Fruit fly (Drosophila melanogaster) whole organism: ENCODE results near the gene tsh.

ENCODE experiments used
- CG8478 ChIP-seq: fragments of >200 bp; optimal IDR thresholded peaks from 2 replicates; lab custom pipeline; 2018; ENCODE audit warnings: inconsistent platforms
- Dll ChIP-seq: fragments of >200 bp; optimal IDR thresholded peaks from 2 replicates; lab custom pipeline; 2017
- EcR ChIP-seq, 2 experiments: fragments of >200 bp; optimal IDR thresholded peaks; 2 replicates each; lab custom pipeline; 2017; ENCODE audit warnings: missing biosample characterization in 2 of 2, missing genetic modification characterization in 2 of 2, missing genetic modification reagents in 2 of 2
- pan ChIP-seq: fragments of >200 bp; optimal IDR thresholded peaks from 2 replicates; lab custom pipeline; 2017
- psq ChIP-seq: fragments of >200 bp; optimal IDR thresholded peaks from 2 replicates; lab custom pipeline; 2017
- usp ChIP-seq: fragments of >200 bp; optimal IDR thresholded peaks from 2 replicates; lab custom pipeline; 2017; ENCODE audit warnings: missing biosample characterization, missing genetic modification characterization, mixed read lengths

Gene tsh

dm6 chr2L:21806875-21807274, 21.5 kb upstream of the tsh start:
- no peak for TF ChIP-seq CG8478
- TF ChIP-seq usp, result no peak
- no peak for TF ChIP-seq Dll (lab: Kevin White, UChicago)
- no peak for TF ChIP-seq pan (lab: Kevin White, UChicago)
- no peak for TF ChIP-seq psq (lab: Kevin White, UChicago)
- TF ChIP-seq EcR (GFP tag; optimal IDR thresholded peaks at IDR 0.05; lab: Kevin White, UChicago), result no peak

dm6 chr2L:21810098-21810497, 18.3 kb upstream of the tsh start:
- TF ChIP-seq usp (no peak), psq (lab: Kevin White, UChicago) (no peak), pan (lab: Kevin White, UChicago) (no peak), EcR (GFP tag; optimal IDR thresholded peaks at IDR 0.05; lab: Kevin White, UChicago) (no peak), Dll (lab: Kevin White, UChicago) (no peak), CG8478 (no peak)

- TF ChIP-seq Dll (lab: Kevin White, UChicago) (no peak), psq (lab: Kevin White, UChicago) (no peak), EcR (GFP tag; optimal IDR thresholded peaks at IDR 0.05; lab: Kevin White, UChicago) (no peak)
Measured at dm6 chr2L:21819386-21819785, 9.0 kb upstream of the tsh start.

- TF ChIP-seq psq (lab: Kevin White, UChicago) (no peak), EcR (GFP tag; optimal IDR thresholded peaks at IDR 0.05; lab: Kevin White, UChicago) (no peak), Dll (lab: Kevin White, UChicago) (no peak), usp (no peak), pan (lab: Kevin White, UChicago) (no peak), CG8478 (no peak)
Measured at dm6 chr2L:21828791-21829184, 395 bp downstream of the tsh start.

- TF ChIP-seq EcR (GFP tag; optimal IDR thresholded peaks at IDR 0.05; lab: Kevin White, UChicago) (no peak), Dll (lab: Kevin White, UChicago) (no peak), pan (lab: Kevin White, UChicago) (no peak), CG8478 (no peak), usp (no peak), psq (lab: Kevin White, UChicago) (no peak)
Measured at dm6 chr2L:21830317-21830716, 1.9 kb downstream of the tsh start.

dm6 chr2L:21832200-21832831, 3.9 kb downstream of the tsh start:
- no peak for TF ChIP-seq CG8478
- no peak for TF ChIP-seq psq (lab: Kevin White, UChicago)
- no peak for TF ChIP-seq Dll (lab: Kevin White, UChicago)
- TF ChIP-seq usp, result no peak
- TF ChIP-seq pan (lab: Kevin White, UChicago), result no peak
- TF ChIP-seq EcR (GFP tag; optimal IDR thresholded peaks at IDR 0.05; lab: Kevin White, UChicago), result no peak

- TF ChIP-seq Dll (lab: Kevin White, UChicago), result no peak
- TF ChIP-seq EcR (GFP tag; optimal IDR thresholded peaks at IDR 0.05; lab: Kevin White, UChicago), result no peak
- no peak for TF ChIP-seq pan (lab: Kevin White, UChicago)
- TF ChIP-seq usp, result no peak
- TF ChIP-seq psq (lab: Kevin White, UChicago), result no peak
- no peak for TF ChIP-seq CG8478
Measured at dm6 chr2L:21843783-21844182, 15.4 kb downstream of the tsh start.

dm6 chr2L:21846374-21847297, 18.2 kb downstream of the tsh start:
- peak; percentile 6 for TF ChIP-seq Dll (lab: Kevin White, UChicago)
- TF ChIP-seq usp, result no peak
- no peak for TF ChIP-seq psq (lab: Kevin White, UChicago)
- no peak for TF ChIP-seq pan (lab: Kevin White, UChicago)
- TF ChIP-seq EcR (GFP tag; optimal IDR thresholded peaks at IDR 0.05; lab: Kevin White, UChicago), result peak in 1 of 2 experiments; percentile 26

dm6 chr2L:21847335-21847734, 18.9 kb downstream of the tsh start:
- TF ChIP-seq EcR (GFP tag; optimal IDR thresholded peaks at IDR 0.05; lab: Kevin White, UChicago) (no peak), usp (no peak), psq (lab: Kevin White, UChicago) (no peak), CG8478 (no peak), pan (lab: Kevin White, UChicago) (no peak)

- no peak for TF ChIP-seq CG8478
- TF ChIP-seq EcR (GFP tag; optimal IDR thresholded peaks at IDR 0.05; lab: Kevin White, UChicago), result no peak
- TF ChIP-seq pan (lab: Kevin White, UChicago), result no peak
- no peak for TF ChIP-seq psq (lab: Kevin White, UChicago)
- TF ChIP-seq Dll (lab: Kevin White, UChicago), result no peak
- no peak for TF ChIP-seq usp
Measured at dm6 chr2L:21849699-21850098, 21.3 kb downstream of the tsh start.

- TF ChIP-seq EcR (GFP tag; optimal IDR thresholded peaks at IDR 0.05; lab: Kevin White, UChicago) (no peak), Dll (lab: Kevin White, UChicago) (no peak), pan (lab: Kevin White, UChicago) (no peak)
Measured at dm6 chr2L:21851454-21851853, 23.1 kb downstream of the tsh start.

dm6 chr2L:21853416-21853815, 25.0 kb downstream of the tsh start:
- TF ChIP-seq CG8478, result no peak
- TF ChIP-seq EcR (GFP tag; optimal IDR thresholded peaks at IDR 0.05; lab: Kevin White, UChicago), result no peak
